Fruit fly (Drosophila melanogaster) whole organism, embryonic: ENCODE data around the gene dbe.

Source experiments
- Atf3 ChIP-seq: fragments of 200-800 bp; sonication (Bioruptor generic); optimal IDR thresholded peaks from 3 replicates; lab custom pipeline; 2016; ENCODE audit warnings: missing biosample characterization, missing genetic modification characterization
- CG10366 ChIP-seq: fragments of 200-800 bp; sonication (Bioruptor generic); IDR thresholded peaks from 2 replicates; pipeline ENCODE4 v1.3.6; 2022; ENCODE audit warnings: missing biosample characterization, missing genetic modification characterization
- CG10543 ChIP-seq: fragments of 200-800 bp; sonication (Bioruptor generic); optimal IDR thresholded peaks from 3 replicates; lab custom pipeline; 2017; ENCODE audit warnings: missing biosample characterization, mild to moderate bottlenecking, missing genetic modification characterization, moderate library complexity
- CG11560 ChIP-seq: fragments of 200-800 bp; sonication (Bioruptor generic); IDR thresholded peaks from 3 replicates; pipeline ENCODE4 v1.3.6; 2022; ENCODE audit warnings: missing biosample characterization, missing genetic modification characterization
- CG13775 ChIP-seq: fragments of 200-800 bp; sonication (Bioruptor generic); optimal IDR thresholded peaks from 3 replicates; lab custom pipeline; 2017; ENCODE audit warnings: missing biosample characterization, mild to moderate bottlenecking, missing genetic modification characterization
- CG14441 ChIP-seq: fragments of 200-800 bp; sonication (Bioruptor generic); IDR thresholded peaks from 2 replicates; pipeline ENCODE4 v1.3.6; 2022; ENCODE audit warnings: missing biosample characterization, missing genetic modification characterization
- CG14965 ChIP-seq: fragments of 200-800 bp; sonication (Bioruptor generic); optimal IDR thresholded peaks from 2 replicates; lab custom pipeline; 2016; ENCODE audit warnings: missing biosample characterization, missing genetic modification characterization, borderline replicate concordance
- CG15073 ChIP-seq: fragments of 200-800 bp; sonication (Bioruptor generic); optimal IDR thresholded peaks from 2 replicates; lab custom pipeline; 2016; ENCODE audit warnings: missing biosample characterization, missing genetic modification characterization
- CG15479 ChIP-seq: fragments of 200-800 bp; sonication (Bioruptor generic); optimal IDR thresholded peaks from 3 replicates; lab custom pipeline; 2019; ENCODE audit warnings: missing biosample characterization, mild to moderate bottlenecking, missing genetic modification characterization, moderate library complexity
- CG1603 ChIP-seq: fragments of 200-800 bp; sonication (Bioruptor generic); optimal IDR thresholded peaks from 2 replicates; lab custom pipeline; 2019; ENCODE audit warnings: missing biosample characterization, mild to moderate bottlenecking, missing genetic modification characterization, moderate library complexity
- CG16813 ChIP-seq: fragments of 200-800 bp; sonication (Bioruptor generic); IDR thresholded peaks from 3 replicates; pipeline ENCODE4 v1.3.6; 2022; ENCODE audit warnings: missing biosample characterization, missing genetic modification characterization; ENCODE audit not compliant: partially characterized antibody
- CG17186 ChIP-seq: fragments of 200-800 bp; sonication (Bioruptor generic); optimal IDR thresholded peaks from 3 replicates; lab custom pipeline; 2017; ENCODE audit warnings: missing biosample characterization, missing genetic modification reagents, missing genetic modification characterization
- CG18619 ChIP-seq: fragments of 200-800 bp; sonication (Bioruptor generic); optimal IDR thresholded peaks from 3 replicates; lab custom pipeline; 2017; ENCODE audit warnings: missing biosample characterization, mild to moderate bottlenecking, missing genetic modification characterization
- CG30403 ChIP-seq: fragments of 200-800 bp; sonication (Bioruptor generic); optimal IDR thresholded peaks from 3 replicates; lab custom pipeline; 2016; ENCODE audit warnings: missing biosample characterization, missing genetic modification characterization
- CG3065 ChIP-seq: fragments of 200-800 bp; sonication (Bioruptor generic); optimal IDR thresholded peaks from 2 replicates; lab custom pipeline; 2016; ENCODE audit warnings: missing biosample characterization, missing genetic modification characterization
- CG33213 ChIP-seq: fragments of 200-800 bp; sonication (Bioruptor generic); optimal IDR thresholded peaks from 3 replicates; lab custom pipeline; 2016; ENCODE audit warnings: missing biosample characterization, missing genetic modification characterization
- CG3838 ChIP-seq: fragments of 200-800 bp; sonication (Bioruptor generic); optimal IDR thresholded peaks from 3 replicates; lab custom pipeline; 2016; ENCODE audit warnings: missing biosample characterization, missing genetic modification characterization
- CG4424 ChIP-seq: fragments of 200-800 bp; sonication (Bioruptor generic); optimal IDR thresholded peaks from 3 replicates; lab custom pipeline; 2016; ENCODE audit warnings: missing biosample characterization, missing genetic modification characterization
- CG4854 ChIP-seq: fragments of 200-800 bp; sonication (Bioruptor generic); optimal IDR thresholded peaks from 2 replicates; lab custom pipeline; 2016; ENCODE audit warnings: missing biosample characterization, missing genetic modification characterization, inconsistent platforms
- CG6689 ChIP-seq: fragments of 200-800 bp; sonication (Bioruptor generic); IDR thresholded peaks from 2 replicates; pipeline ENCODE4 v1.3.6; 2022; ENCODE audit warnings: missing biosample characterization, missing genetic modification characterization
- CG7745 ChIP-seq: fragments of 200-800 bp; sonication (Bioruptor generic); optimal IDR thresholded peaks from 2 replicates; lab custom pipeline; 2018; ENCODE audit warnings: missing biosample characterization, mild to moderate bottlenecking, missing genetic modification characterization, moderate library complexity
- CG9797 ChIP-seq: fragments of 200-800 bp; sonication (Bioruptor generic); optimal IDR thresholded peaks from 3 replicates; lab custom pipeline; 2018; ENCODE audit warnings: missing biosample characterization, mild to moderate bottlenecking, missing genetic modification characterization
- Dref ChIP-seq: fragments of 200-800 bp; sonication (Bioruptor generic); IDR thresholded peaks from 2 replicates; pipeline ENCODE4 v1.3.6; 2022; ENCODE audit warnings: missing biosample characterization, missing genetic modification characterization
- ERR ChIP-seq: fragments of 200-800 bp; sonication (Bioruptor generic); optimal IDR thresholded peaks from 2 replicates; lab custom pipeline; 2016; ENCODE audit warnings: missing biosample characterization, missing genetic modification characterization
- Fer2 ChIP-seq: fragments of 200-800 bp; sonication (Bioruptor generic); optimal IDR thresholded peaks from 2 replicates; lab custom pipeline; 2018; ENCODE audit warnings: missing biosample characterization, mild to moderate bottlenecking, missing genetic modification characterization, moderate library complexity
- HLH4C ChIP-seq: fragments of 200-800 bp; sonication (Bioruptor generic); IDR thresholded peaks from 3 replicates; pipeline ENCODE4 v1.3.6; 2022; ENCODE audit warnings: missing biosample characterization, missing genetic modification characterization; ENCODE audit not compliant: partially characterized antibody
- Hand ChIP-seq: fragments of 200-800 bp; sonication (Bioruptor generic); optimal IDR thresholded peaks from 2 replicates; lab custom pipeline; 2017; ENCODE audit warnings: mild to moderate bottlenecking, missing biosample characterization, missing genetic modification reagents, missing genetic modification characterization
- Hsf ChIP-seq: fragments of 200-800 bp; sonication (Bioruptor generic); optimal IDR thresholded peaks from 3 replicates; lab custom pipeline; 2016; ENCODE audit warnings: missing biosample characterization, missing genetic modification characterization
- NK7.1 ChIP-seq: fragments of 200-800 bp; sonication (Bioruptor generic); optimal IDR thresholded peaks from 3 replicates; lab custom pipeline; 2016; ENCODE audit warnings: missing biosample characterization, missing genetic modification characterization
- Neu2 ChIP-seq: fragments of 200-800 bp; sonication (Bioruptor generic); optimal IDR thresholded peaks from 3 replicates; lab custom pipeline; 2016; ENCODE audit warnings: missing biosample characterization, missing genetic modification characterization, borderline replicate concordance
- Sry-β ChIP-seq: fragments of 200-800 bp; sonication (Bioruptor generic); optimal IDR thresholded peaks from 2 replicates; lab custom pipeline; 2018; ENCODE audit warnings: missing biosample characterization, mild to moderate bottlenecking, missing genetic modification characterization, moderate library complexity
- Usf ChIP-seq: fragments of 200-800 bp; sonication (Bioruptor generic); optimal IDR thresholded peaks from 2 replicates; lab custom pipeline; 2017; ENCODE audit warnings: missing genotype, missing biosample characterization, missing genetic modification characterization
- al ChIP-seq: fragments of 200-800 bp; sonication (Bioruptor generic); IDR thresholded peaks from 2 replicates; pipeline ENCODE4 v1.3.6; 2022; ENCODE audit warnings: missing biosample characterization, missing genetic modification characterization
- ash1 ChIP-seq: fragments of 200-800 bp; sonication (Bioruptor generic); optimal IDR thresholded peaks from 2 replicates; lab custom pipeline; 2018; ENCODE audit warnings: missing biosample characterization, mild to moderate bottlenecking, missing genetic modification characterization
- chm ChIP-seq: fragments of 200-800 bp; sonication (Bioruptor generic); IDR thresholded peaks from 2 replicates; pipeline ENCODE4 v1.3.6; 2022; ENCODE audit warnings: missing biosample characterization, missing genetic modification characterization
- gce ChIP-seq: fragments of 200-800 bp; sonication (Bioruptor generic); IDR thresholded peaks from 3 replicates; pipeline ENCODE4 v1.3.6; 2022; ENCODE audit warnings: missing biosample characterization, missing genetic modification characterization
- gcm ChIP-seq: fragments of 200-800 bp; sonication (Bioruptor generic); optimal IDR thresholded peaks from 2 replicates; lab custom pipeline; 2019; ENCODE audit warnings: missing biosample characterization, mild to moderate bottlenecking, missing genetic modification characterization, moderate library complexity
- gsb ChIP-seq: fragments of 200-800 bp; sonication (Bioruptor generic); IDR thresholded peaks from 2 replicates; pipeline ENCODE4 v1.3.6; 2022; ENCODE audit warnings: missing biosample characterization, missing genetic modification characterization
- gt ChIP-seq: fragments of 200-800 bp; sonication (Bioruptor generic); IDR thresholded peaks from 2 replicates; pipeline ENCODE4 v1.3.6; 2022; ENCODE audit warnings: missing biosample characterization, missing genetic modification characterization
- hbn ChIP-seq: fragments of 200-800 bp; sonication (Bioruptor generic); IDR thresholded peaks from 2 replicates; pipeline ENCODE4 v1.3.6; 2022; ENCODE audit warnings: missing biosample characterization, missing genetic modification characterization; ENCODE audit not compliant: partially characterized antibody
- her ChIP-seq: fragments of 200-800 bp; sonication (Bioruptor generic); optimal IDR thresholded peaks from 2 replicates; lab custom pipeline; 2016; ENCODE audit warnings: missing biosample characterization, missing genetic modification characterization
- hkb ChIP-seq, 2 experiments: fragments of 200-800 bp in 1 of 2; fragments of >200 bp in 1 of 2; sonication (Bioruptor generic) in 1 of 2; IDR thresholded peaks in 1 of 2; optimal IDR thresholded peaks in 1 of 2; 2 replicates each; pipeline versions ENCODE4 v1.3.6 to Lab custom; 2017 to 2022; ENCODE audit warnings: missing biosample characterization in 1 of 2, missing genetic modification characterization in 1 of 2
- klu ChIP-seq: fragments of 200-800 bp; sonication (Bioruptor generic); IDR thresholded peaks from 2 replicates; pipeline ENCODE4 v1.3.6; 2022; ENCODE audit warnings: missing biosample characterization, missing genetic modification characterization
- org-1 ChIP-seq: fragments of 200-800 bp; sonication (Bioruptor generic); optimal IDR thresholded peaks from 2 replicates; lab custom pipeline; 2017; ENCODE audit warnings: missing biosample characterization, missing genetic modification characterization
- row ChIP-seq: fragments of 200-800 bp; sonication (Bioruptor generic); IDR thresholded peaks from 3 replicates; pipeline ENCODE4 v1.3.6; 2022; ENCODE audit warnings: missing biosample characterization, missing genetic modification characterization
- sim ChIP-seq: fragments of 200-800 bp; sonication (Bioruptor generic); IDR thresholded peaks from 2 replicates; pipeline ENCODE4 v1.3.6; 2022; ENCODE audit warnings: missing biosample characterization, missing genetic modification characterization
- slou ChIP-seq: fragments of 200-800 bp; sonication (Bioruptor generic); optimal IDR thresholded peaks from 3 replicates; lab custom pipeline; 2016; ENCODE audit warnings: missing biosample characterization, missing genetic modification characterization
- sna ChIP-seq: fragments of 200-800 bp; sonication (Bioruptor generic); IDR thresholded peaks from 2 replicates; pipeline ENCODE4 v1.3.6; 2022; ENCODE audit warnings: missing biosample characterization, missing genetic modification characterization; ENCODE audit not compliant: partially characterized antibody
- usp ChIP-seq: fragments of >200 bp; optimal IDR thresholded peaks from 2 replicates; lab custom pipeline; 2017; ENCODE audit warnings: missing biosample characterization, missing genetic modification characterization
- vvl ChIP-seq: fragments of 200-800 bp; sonication (Bioruptor generic); IDR thresholded peaks from 2 replicates; pipeline ENCODE4 v1.3.6; 2022; ENCODE audit warnings: missing biosample characterization, missing genetic modification characterization

The dbe gene

DNA sequence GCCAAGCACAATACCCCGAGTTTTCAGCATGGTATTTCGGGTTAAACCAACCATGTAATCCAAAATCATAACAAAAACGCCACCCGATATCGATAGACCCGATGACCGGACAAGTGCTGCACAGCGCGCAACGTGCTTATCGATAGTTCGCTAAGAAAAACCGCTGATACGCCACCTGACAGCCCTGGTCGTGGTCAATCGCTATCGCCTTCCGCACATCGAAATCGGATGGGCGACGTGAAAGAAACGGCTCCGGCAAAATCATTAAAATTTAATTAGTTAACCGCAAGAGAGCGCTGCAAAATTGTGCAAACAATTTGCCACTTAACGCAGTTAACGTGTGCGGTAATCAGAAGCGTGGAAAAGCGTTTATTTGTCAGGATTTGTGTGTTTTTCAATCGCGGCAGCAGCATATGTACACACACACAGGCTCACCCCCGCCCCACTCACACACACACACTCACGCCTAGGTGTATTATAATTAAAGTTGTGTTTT lies 43.8 kb downstream of the dbe start, which contains the start of the genes CG3862 and dock (continued):
- peak; percentile 40 for TF ChIP-seq CG4854 (GFP tag; lab: Kevin White, UChicago)
- no peak for TF ChIP-seq CG11560 (tag; lab: Robert Waterston, UW)
- peak; percentile 66 for TF ChIP-seq CG10543 (GFP tag; lab: Kevin White, UChicago)
- no peak for TF ChIP-seq Atf3 (GFP tag; lab: Kevin White, UChicago)
- peak; percentile 13 for TF ChIP-seq ash1
- peak; percentile 45; the same call in 2 of the 3 replicates for TF ChIP-seq row (GFP tag; lab: Robert Waterston, UW)
- TF ChIP-seq gcm: peak; percentile 39
- TF ChIP-seq sna (GFP tag; lab: Robert Waterston, UW): peak; percentile 88
- TF ChIP-seq Hsf (GFP tag; lab: Kevin White, UChicago): peak; percentile 51
- TF ChIP-seq al (GFP tag; lab: Robert Waterston, UW): 0 out of 2 replicates have a peak, but pooled peaks have one; percentile 33
- peak; percentile 51 for TF ChIP-seq ERR (GFP tag; lab: Kevin White, UChicago)
- TF ChIP-seq CG9797 (GFP tag; lab: Kevin White, UChicago): peak; percentile 58
- peak; percentile 45 for TF ChIP-seq CG4424 (GFP tag; lab: Kevin White, UChicago)
- TF ChIP-seq hkb (optimal IDR thresholded peaks at IDR 0.05; lab: Kevin White, UChicago): no peak
- peak; percentile 36; the same call in 1 of the 2 replicates for TF ChIP-seq hkb (GFP tag; IDR thresholded peaks at IDR 0.05; lab: Robert Waterston, UW)
- peak; percentile 41 for TF ChIP-seq CG30403
- TF ChIP-seq gsb (GFP tag; lab: Robert Waterston, UW): no peak
- TF ChIP-seq CG33213 (GFP tag; lab: Kevin White, UChicago): peak; percentile 65
- peak; percentile 58 for TF ChIP-seq NK7.1
- TF ChIP-seq CG1603 (tag; lab: Kevin White, UChicago): peak; percentile 78
- peak; percentile 31 for TF ChIP-seq CG3065 (GFP tag; lab: Kevin White, UChicago)
- TF ChIP-seq CG15073 (GFP tag; lab: Kevin White, UChicago): no peak
- peak; percentile 56 for TF ChIP-seq CG7745 (tag; lab: Kevin White, UChicago)
- no peak for TF ChIP-seq CG10366 (GFP tag; lab: Robert Waterston, UW)
- peak; percentile 6 for TF ChIP-seq slou (GFP tag; lab: Kevin White, UChicago)
- peak; percentile 97 for TF ChIP-seq CG17186 (GFP tag; lab: Kevin White, UChicago)
- TF ChIP-seq gt (GFP tag; lab: Robert Waterston, UW): no peak
- TF ChIP-seq Fer2 (tag; lab: Kevin White, UChicago): no peak
- TF ChIP-seq Neu2: no peak
- peak; percentile 0 for TF ChIP-seq org-1 (GFP tag; lab: Kevin White, UChicago)
- no peak for TF ChIP-seq CG3838 (GFP tag; lab: Kevin White, UChicago)
- TF ChIP-seq usp (GFP tag; lab: Kevin White, UChicago): no peak
- TF ChIP-seq Hand: no peak
- TF ChIP-seq vvl (GFP tag; lab: Robert Waterston, UW): peak; percentile 40; the same call in 1 of the 2 replicates
- no peak for TF ChIP-seq klu (GFP tag; lab: Robert Waterston, UW)
- TF ChIP-seq Sry-β (GFP tag; lab: Kevin White, UChicago): peak; percentile 85
- peak; percentile 4 for TF ChIP-seq CG13775 (GFP tag; lab: Kevin White, UChicago)
- TF ChIP-seq CG18619: peak; percentile 42
- peak; percentile 99 for TF ChIP-seq HLH4C (GFP tag; lab: Robert Waterston, UW)
- TF ChIP-seq Dref: peak; percentile 100
- peak; percentile 15 for TF ChIP-seq CG15479 (GFP tag; lab: Kevin White, UChicago)
- peak; percentile 82 for TF ChIP-seq her (GFP tag; lab: Kevin White, UChicago)
- TF ChIP-seq CG14441 (GFP tag; lab: Robert Waterston, UW): no peak
- TF ChIP-seq CG16813 (GFP tag; lab: Robert Waterston, UW): peak; percentile 94
- TF ChIP-seq CG6689: no peak
- TF ChIP-seq chm (GFP tag; lab: Robert Waterston, UW): peak; percentile 64
- peak; percentile 90 for TF ChIP-seq hbn (GFP tag; lab: Robert Waterston, UW)
- no peak for TF ChIP-seq Usf (GFP tag; lab: Kevin White, UChicago)
- TF ChIP-seq sim: no peak
- TF ChIP-seq gce (GFP tag; lab: Robert Waterston, UW): no peak
- no peak for TF ChIP-seq CG14965
